Worm (Caenorhabditis elegans) whole organism, L4/young adult: ENCODE data around the gene pam-1.

Source experiments
- dao-5 ChIP-seq: sonication (generic microtip); optimal IDR thresholded peaks from 2 replicates; lab custom pipeline; 2016; ENCODE audit warnings: missing genotype, missing genetic modification characterization, moderate library complexity, missing compliant biosample characterization
- him-1 ChIP-seq: sonication (generic microtip); optimal IDR thresholded peaks from 2 replicates; lab custom pipeline; 2016; ENCODE audit warnings: missing genotype, missing genetic modification reagents, missing genetic modification characterization, missing compliant biosample characterization

DNA sequence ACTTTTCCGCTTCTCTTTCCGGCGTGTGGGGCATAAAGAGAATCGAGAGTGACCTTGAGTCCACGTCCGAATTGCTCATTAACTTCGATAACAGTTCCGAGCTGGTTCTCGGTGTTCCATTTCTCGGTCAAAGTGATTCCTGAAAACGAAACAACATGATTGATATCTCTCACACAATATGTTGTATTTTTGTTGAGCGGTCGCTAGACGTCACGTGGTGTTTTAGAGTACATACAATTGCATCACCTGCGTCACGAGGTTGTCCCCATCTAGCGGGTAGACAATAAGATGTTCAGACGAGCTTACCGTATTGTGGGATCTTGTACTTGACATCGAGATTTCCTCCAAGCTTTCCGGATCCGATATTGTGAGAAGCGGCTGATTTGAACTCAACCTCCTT, 43.3 kb downstream of the pam-1 start:
- TF ChIP-seq him-1 (tag; lab: Kevin White, UChicago) (no peak), dao-5 (no peak)
